Fruit fly (Drosophila melanogaster): ENCODE data around the gene CG13926.

The CG13926 gene

DNA sequence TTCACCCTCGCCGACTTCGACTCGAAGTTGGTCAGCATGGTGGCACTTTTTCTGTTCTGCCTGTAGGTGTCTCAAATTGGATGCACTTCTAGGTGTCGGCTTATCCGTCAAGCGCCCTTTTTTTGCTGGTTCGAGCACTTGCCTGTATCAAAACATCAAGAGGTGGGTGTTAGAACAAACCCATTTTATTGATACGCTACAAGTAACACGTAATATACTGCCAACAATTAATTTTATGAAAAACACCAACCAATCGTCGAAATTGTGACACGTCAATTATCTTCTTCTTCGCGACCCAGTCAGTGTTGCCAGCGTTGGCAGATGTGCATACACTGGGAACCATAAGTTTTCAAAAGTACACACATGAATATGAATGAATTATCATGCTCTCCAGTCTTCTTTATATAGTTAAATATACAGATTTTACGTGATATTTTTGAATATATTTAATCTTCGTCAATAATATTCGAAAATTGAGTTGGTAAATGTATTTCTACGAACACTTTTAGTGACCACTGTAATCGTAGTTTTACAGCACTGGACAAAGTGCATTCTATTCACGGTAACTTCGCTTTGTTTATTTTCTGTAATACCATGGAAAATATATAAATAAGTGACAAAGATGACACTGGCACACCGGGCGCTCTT, 27.1 kb upstream of the CG13926 start, which contains the start of the genes alphaCOP and CG13919 (continued):
- TF ChIP-seq Ets97D (GFP tag; optimal IDR thresholded peaks at IDR 0.05) (peak; percentile 90), tio (GFP tag; optimal IDR thresholded peaks at IDR 0.05) (no peak), CG13296 (GFP tag; optimal IDR thresholded peaks at IDR 0.05) (peak; percentile 93), Hr3 (GFP tag; optimal IDR thresholded peaks at IDR 0.05) (peak; percentile 98), Hey (tag; optimal IDR thresholded peaks at IDR 0.05) (peak; percentile 74), H15 (GFP tag; IDR thresholded peaks at IDR 0.05) (peak; percentile 96), CG11504 (tag; optimal IDR thresholded peaks at IDR 0.05) (peak; percentile 92), gsb (GFP tag; IDR thresholded peaks at IDR 0.05) (peak; percentile 93), grn (GFP tag; optimal IDR thresholded peaks at IDR 0.05) (peak; percentile 85), psq (GFP tag; optimal IDR thresholded peaks at IDR 0.05) (peak; percentile 90), Rx (GFP tag; IDR thresholded peaks at IDR 0.05) (peak; percentile 92), rib (GFP tag; IDR thresholded peaks at IDR 0.05) (peak; percentile 97), peb (GFP tag; IDR thresholded peaks at IDR 0.05) (peak; percentile 87), Ssrp (tag; optimal IDR thresholded peaks at IDR 0.05) (peak; percentile 96), Gug (GFP tag; IDR thresholded peaks at IDR 0.05) (peak; percentile 90), CG1792 (GFP tag; optimal IDR thresholded peaks at IDR 0.05) (peak; percentile 75), esg (GFP tag; conservative IDR thresholded peaks at IDR 0.05) (peak; percentile 98), pb (GFP tag; optimal IDR thresholded peaks at IDR 0.05) (peak; percentile 77), CTCF (GFP tag; optimal IDR thresholded peaks at IDR 0.05) (peak; percentile 35), CG32767 (GFP tag; IDR thresholded peaks at IDR 0.05) (peak; percentile 98), CG18011 (GFP tag; optimal IDR thresholded peaks at IDR 0.05) (peak; percentile 86), onecut (GFP tag; IDR thresholded peaks at IDR 0.05) (peak; percentile 82; the same call in 1 of the 2 replicates), CG9932 (GFP tag; IDR thresholded peaks at IDR 0.05) (peak; percentile 99), CG1024 (GFP tag; IDR thresholded peaks at IDR 0.05) (peak; percentile 77), row (GFP tag; IDR thresholded peaks at IDR 0.05) (peak; percentile 99), CG13424 (tag; optimal IDR thresholded peaks at IDR 0.05) (peak; percentile 97), Atf6 (GFP tag; IDR thresholded peaks at IDR 0.05) (peak; percentile 98), gce (GFP tag; IDR thresholded peaks at IDR 0.05) (peak; percentile 95), CG32532 (GFP tag; IDR thresholded peaks at IDR 0.05) (peak; percentile 97), CG17612 (GFP tag; IDR thresholded peaks at IDR 0.05) (peak; percentile 96), CG7839 (tag; optimal IDR thresholded peaks at IDR 0.05) (peak; percentile 99), exex (tag; optimal IDR thresholded peaks at IDR 0.05) (peak; percentile 85), Drgx (GFP tag; IDR thresholded peaks at IDR 0.05) (peak; percentile 96), ac (GFP tag; optimal IDR thresholded peaks at IDR 0.05) (peak; percentile 84), CG17328 (GFP tag; IDR thresholded peaks at IDR 0.05) (peak; percentile 98), lola (GFP tag; optimal IDR thresholded peaks at IDR 0.05) (peak in 1 of 3 experiments; percentile 95), CG10321 (GFP tag; IDR thresholded peaks at IDR 0.05) (peak; percentile 83), CG12236 (GFP tag; optimal IDR thresholded peaks at IDR 0.05) (peak; percentile 85), CG16863 (GFP tag; optimal IDR thresholded peaks at IDR 0.05) (peak; percentile 91), CG11723 (GFP tag; optimal IDR thresholded peaks at IDR 0.05) (peak; percentile 89), vnd (GFP tag; IDR thresholded peaks at IDR 0.05; ENCODE audit: partially characterized antibody) (no peak), CG3163 (GFP tag; optimal IDR thresholded peaks at IDR 0.05) (peak; percentile 60), CG4617 (GFP tag; optimal IDR thresholded peaks at IDR 0.05; ENCODE audit: borderline replicate concordance) (peak; percentile 98), Dad (GFP tag; optimal IDR thresholded peaks at IDR 0.05) (peak; percentile 84), insv (GFP tag; optimal IDR thresholded peaks at IDR 0.05) (peak in 1 of 2 experiments; percentile 65), sens (GFP tag) (peak; percentile 99), jumu (GFP tag; optimal IDR thresholded peaks at IDR 0.05) (peak; percentile 85), HLHmδ (GFP tag; optimal IDR thresholded peaks at IDR 0.05) (no peak), CG8944 (GFP tag; optimal IDR thresholded peaks at IDR 0.05) (peak; percentile 85), CG5245 (GFP tag; optimal IDR thresholded peaks at IDR 0.05) (peak; percentile 91), D19B (GFP tag; optimal IDR thresholded peaks at IDR 0.05) (peak; percentile 86)
